Worm (Caenorhabditis elegans): ENCODE results near the gene srb-6.

The srb-6 gene

DNA sequence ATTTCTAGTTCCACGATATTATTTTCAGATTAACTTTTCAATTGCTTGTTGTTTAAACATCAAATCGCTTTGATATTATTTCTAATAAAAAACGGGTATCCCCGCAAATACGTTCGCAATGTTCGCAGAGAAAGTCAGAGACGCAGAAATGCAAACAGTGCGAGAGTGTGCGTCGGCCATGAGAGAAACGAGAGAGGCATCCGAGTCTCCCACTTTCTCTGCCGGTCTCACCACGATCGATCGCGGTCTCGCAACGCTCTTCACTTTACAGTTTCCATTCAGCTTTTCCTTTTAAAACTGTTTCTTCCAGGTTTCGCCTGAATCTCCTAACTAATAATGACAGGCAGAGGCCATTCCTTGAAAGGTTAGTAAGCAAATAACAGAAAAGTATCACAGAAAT is 20.4 kb upstream of the srb-6 start, which contains the start of gene F33H1.4 (continued):
- TF ChIP-seq ztf-11 (tag; optimal IDR thresholded peaks at IDR 0.05) (no peak), nhr-10 (tag; optimal IDR thresholded peaks at IDR 0.05) (no peak)

DNA sequence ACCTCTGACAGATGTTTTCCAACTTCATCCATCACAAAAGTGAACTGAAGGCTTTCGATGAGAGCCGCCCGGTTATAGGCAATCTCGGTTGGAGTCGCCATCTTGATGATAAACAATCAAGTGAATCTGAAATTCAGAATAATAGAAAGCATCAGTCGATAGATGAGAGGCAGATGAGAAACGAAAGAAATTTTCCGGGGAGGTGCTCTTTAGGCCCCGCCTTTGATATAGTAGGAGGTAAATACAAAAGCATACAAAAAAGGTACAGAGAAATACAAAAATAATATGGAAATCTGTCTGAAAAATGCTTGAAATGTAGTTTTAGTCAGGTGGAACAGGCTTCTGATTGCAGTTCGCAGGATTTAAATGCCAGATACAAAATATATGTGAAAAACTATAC is 12.1 kb upstream of the srb-6 start, which contains the start of gene srd-1:
srd-1 (minus strand) TSS at position 101 of the 400 bp plus-strand sequence.
- TF ChIP-seq mxl-3 (GFP tag; optimal IDR thresholded peaks at IDR 0.05) (no peak), ceh-20 (GFP tag; IDR thresholded peaks at IDR 0.05) (no peak), daf-19 (GFP tag; conservative IDR thresholded peaks at IDR 0.05) (no peak), dmd-6 (GFP tag; IDR thresholded peaks at IDR 0.05) (no peak), ceh-32 (tag; optimal IDR thresholded peaks at IDR 0.05; ENCODE audit: poor library complexity) (no peak), sdz-12 (GFP tag; optimal IDR thresholded peaks at IDR 0.05) (no peak), ceh-28 (tag; optimal IDR thresholded peaks at IDR 0.05) (no peak), F49E8.2 (tag; optimal IDR thresholded peaks at IDR 0.05; ENCODE audit: borderline replicate concordance) (no peak), nhr-77 (tag; optimal IDR thresholded peaks at IDR 0.05) (no peak)

DNA sequence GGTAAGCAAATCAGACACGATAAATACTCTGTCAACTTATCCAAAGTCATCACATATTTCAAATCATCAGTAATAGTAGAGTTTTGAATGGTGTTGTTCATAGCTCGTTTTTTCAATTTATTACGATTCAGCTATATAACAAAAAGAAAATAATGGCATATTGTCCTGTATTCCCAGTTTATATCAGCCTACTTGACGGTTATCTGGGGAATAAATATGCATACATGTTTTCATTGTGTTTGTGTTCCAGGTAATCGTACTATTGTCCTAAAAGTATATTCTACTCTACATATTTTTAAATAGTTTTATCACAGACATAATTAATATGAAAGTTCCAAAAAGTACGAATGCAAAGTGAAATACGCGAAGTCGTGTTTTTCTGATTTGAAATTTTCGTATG is 6.9 kb upstream of the srb-6 start, which contains the start of gene srd-2:
srd-2 (minus strand) TSS at position 101 of the 400 bp plus-strand sequence.
- TF ChIP-seq mep-1 (tag; optimal IDR thresholded peaks at IDR 0.05) (no peak), dmd-9 (GFP tag; IDR thresholded peaks at IDR 0.05) (no peak), snpc-1.2 (GFP tag; IDR thresholded peaks at IDR 0.05) (no peak), fos-1 (tag; optimal IDR thresholded peaks at IDR 0.05) (no peak), ztf-7 (tag; optimal IDR thresholded peaks at IDR 0.05) (no peak), pha-4 (GFP tag; IDR thresholded peaks at IDR 0.05) (no peak), pha-4 (tag; optimal IDR thresholded peaks at IDR 0.05) (no peak), spr-1 (tag; optimal IDR thresholded peaks at IDR 0.05) (no peak), ZK337.2 (GFP tag; IDR thresholded peaks at IDR 0.05) (no peak), arid-1 (GFP tag; conservative IDR thresholded peaks at IDR 0.05) (no peak), F44E2.7 (GFP tag; IDR thresholded peaks at IDR 0.05) (no peak)

- no peak for TF ChIP-seq hlh-11 (tag; optimal IDR thresholded peaks at IDR 0.05)
- TF ChIP-seq nhr-10 (tag; optimal IDR thresholded peaks at IDR 0.05): no peak
These were observed 5.3 kb upstream of the srb-6 start, which contains the start of gene cdc-25.4 for ce11 chrII:10189369-10189768. TSS of gene cdc-25.4 (minus strand) at chrII:10189469.

- TF ChIP-seq zip-2 (tag; optimal IDR thresholded peaks at IDR 0.05) (no peak), mxl-2 (GFP tag; conservative IDR thresholded peaks at IDR 0.05) (no peak), hlh-30 (tag; optimal IDR thresholded peaks at IDR 0.05; ENCODE audit: insufficient read depth) (no peak), php-3 (GFP tag; IDR thresholded peaks at IDR 0.05) (no peak), rbr-2 (tag; optimal IDR thresholded peaks at IDR 0.05) (no peak), lin-38 (GFP tag; IDR thresholded peaks at IDR 0.05) (no peak), ceh-62 (tag; optimal IDR thresholded peaks at IDR 0.05) (no peak), daf-16 (GFP tag; optimal IDR thresholded peaks at IDR 0.05) (no peak), daf-16 (tag; optimal IDR thresholded peaks at IDR 0.05) (no peak), nhr-237 (tag; optimal IDR thresholded peaks at IDR 0.05) (no peak), snpc-4 (tag; optimal IDR thresholded peaks at IDR 0.05) (no peak), Y5F2A.4 (GFP tag; optimal IDR thresholded peaks at IDR 0.05) (no peak)
These were observed 2.5 kb upstream of the srb-6 start, which contains the start of gene R05H5.7 for ce11 chrII:10192207-10192606. TSS of gene R05H5.7 (plus strand) at chrII:10192507.

Measured in whole organism, L4 larva.